Worm (Caenorhabditis elegans) whole organism, L4 larva: Measurements from ENCODE around the gene fbxb-90.

ENCODE experiments used
- R02D3.7 ChIP-seq: fragments of 150-350 bp; sonication (generic microtip); optimal IDR thresholded peaks from 3 replicates; lab custom pipeline; 2014; ENCODE audit warnings: missing biosample characterization, missing genetic modification characterization
- aly-2 ChIP-seq: sonication (generic microtip); optimal IDR thresholded peaks from 2 replicates; lab custom pipeline; 2018; ENCODE audit warnings: missing biosample characterization, missing genetic modification characterization
- lin-15B ChIP-seq: fragments of 150-350 bp; sonication (generic microtip); optimal IDR thresholded peaks from 3 replicates; lab custom pipeline; 2014; ENCODE audit warnings: missing biosample characterization, missing genetic modification characterization
- nhr-11 ChIP-seq: fragments of 150-350 bp; optimal IDR thresholded peaks from 2 replicates; lab custom pipeline; 2014; ENCODE audit warnings: missing biosample characterization, missing genetic modification characterization
- pha-4 ChIP-seq, 2 experiments: fragments of 150-350 bp in 1 of 2; fragments of 200-800 bp in 1 of 2; sonication (Bioruptor generic) in 1 of 2; IDR thresholded peaks in 1 of 2; optimal IDR thresholded peaks in 1 of 2; 2 replicates each; pipeline versions ENCODE4 v1.3.6 to Lab custom; 2014 to 2022; ENCODE audit warnings: missing genetic modification characterization in 2 of 2, missing genetic modification reagents in 2 of 2, missing biosample characterization in 1 of 2, missing compliant biosample characterization in 1 of 2

DNA sequence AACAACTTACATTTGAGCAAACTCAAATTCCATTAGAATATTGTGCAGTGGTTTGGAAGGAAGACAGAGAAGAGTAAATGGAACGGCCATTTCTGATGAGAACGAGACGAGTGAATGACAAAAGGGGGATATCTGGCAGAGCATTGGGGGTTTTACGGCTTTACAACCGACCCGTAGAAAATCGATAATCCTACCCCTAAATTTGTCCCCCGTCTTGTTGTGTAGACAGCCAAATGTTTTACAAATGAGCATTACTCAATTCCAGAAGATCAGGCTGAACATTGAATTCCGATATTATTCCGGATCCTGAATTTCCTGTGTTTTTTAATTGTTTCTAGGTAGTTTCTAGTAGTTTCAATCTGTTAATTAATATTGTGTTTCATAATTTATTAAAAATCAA is 44.7 kb upstream of the fbxb-90 start, which contains the start of gene fbxb-99:
- TF ChIP-seq nhr-11 (tag; lab: Kevin White, UChicago), result no peak
- TF ChIP-seq R02D3.7 (tag; lab: Kevin White, UChicago), result no peak
- TF ChIP-seq pha-4 (GFP tag; IDR thresholded peaks at IDR 0.05; lab: Robert Waterston, UW), result no peak
- TF ChIP-seq pha-4 (tag; optimal IDR thresholded peaks at IDR 0.05; lab: Kevin White, UChicago), result no peak
- no peak for TF ChIP-seq lin-15B (tag; lab: Kevin White, UChicago)
- TF ChIP-seq aly-2, result no peak
